Worm (Caenorhabditis elegans): ENCODE data around the gene sdz-19.

DNA sequence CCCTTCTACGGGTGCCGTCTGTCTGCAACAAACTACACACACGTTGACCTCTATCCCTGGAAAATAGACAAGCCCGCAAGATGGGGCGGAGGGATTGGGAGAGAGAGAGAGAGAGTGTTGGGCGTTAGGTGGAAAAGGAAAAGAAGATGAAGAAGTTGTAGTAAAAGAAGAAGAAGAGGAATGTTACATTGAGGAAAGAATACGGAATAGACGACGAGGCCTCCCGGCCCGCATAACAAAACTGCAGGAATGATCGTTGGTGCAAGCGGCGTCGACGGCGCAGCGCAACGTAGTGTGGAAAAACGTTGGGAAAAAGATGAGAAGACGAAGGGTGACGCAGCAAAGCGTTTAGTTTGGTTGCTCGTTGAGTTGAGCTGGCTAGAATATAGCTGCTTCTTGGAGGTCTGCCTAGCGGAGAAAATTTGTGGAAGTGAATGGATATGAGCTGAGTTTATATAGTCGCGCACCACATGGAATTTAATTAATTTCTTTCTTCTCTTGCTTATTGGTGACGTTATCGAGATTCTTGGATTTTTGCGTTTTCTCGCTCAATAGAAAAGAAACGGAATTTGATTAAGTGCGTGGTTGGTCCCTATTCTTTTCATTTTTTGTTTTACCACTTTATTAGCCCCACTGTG, 7.1 kb upstream of the sdz-19 start:
- TF ChIP-seq flt-1 (GFP tag; IDR thresholded peaks at IDR 0.05) (no peak), ztf-23 (GFP tag; IDR thresholded peaks at IDR 0.05) (no peak), T22C8.4 (GFP tag; IDR thresholded peaks at IDR 0.05) (no peak), klf-2 (GFP tag; conservative IDR thresholded peaks at IDR 0.05) (no peak), tab-1 (GFP tag; IDR thresholded peaks at IDR 0.05) (no peak), ref-1 (GFP tag; conservative IDR thresholded peaks at IDR 0.05) (no peak)

Data from whole organism, midembryonic.